Worm (Caenorhabditis elegans): Measurements from ENCODE around the gene B0218.7.

The B0218.7 gene

ce11 chrIV:8138984-8139383 is 26.9 kb downstream of the B0218.7 start, which contains the start of gene pmk-3:
TSS of gene pmk-3 (plus strand) at chrIV:8139219.
- no peak for TF ChIP-seq skn-1 (tag; optimal IDR thresholded peaks at IDR 0.05)
- no peak for TF ChIP-seq F44E2.7 (GFP tag; IDR thresholded peaks at IDR 0.05)
- no peak for TF ChIP-seq ama-1 (optimal IDR thresholded peaks at IDR 0.05)
- TF ChIP-seq pqm-1 (tag; optimal IDR thresholded peaks at IDR 0.05): peak; percentile 36
- no peak for TF ChIP-seq Y105C5A.15 (GFP tag; IDR thresholded peaks at IDR 0.05)
- TF ChIP-seq nhr-28 (tag; optimal IDR thresholded peaks at IDR 0.05): peak; percentile 61
- no peak for TF ChIP-seq egl-27 (tag; optimal IDR thresholded peaks at IDR 0.05)
- peak in 1 of 2 experiments; percentile 17 for TF ChIP-seq daf-16 (GFP tag; optimal IDR thresholded peaks at IDR 0.05)
- TF ChIP-seq daf-16 (tag; optimal IDR thresholded peaks at IDR 0.05): peak; percentile 7
- TF ChIP-seq mep-1 (tag; optimal IDR thresholded peaks at IDR 0.05): peak; percentile 19
- TF ChIP-seq nhr-77 (tag; optimal IDR thresholded peaks at IDR 0.05): no peak
- TF ChIP-seq ceh-28 (tag; optimal IDR thresholded peaks at IDR 0.05): no peak
- TF ChIP-seq daf-12 (tag; optimal IDR thresholded peaks at IDR 0.05): no peak
- no peak for TF ChIP-seq nhr-111 (GFP tag; optimal IDR thresholded peaks at IDR 0.05)
- TF ChIP-seq dve-1 (tag; optimal IDR thresholded peaks at IDR 0.05; ENCODE audit: insufficient read depth): peak; percentile 55
- TF ChIP-seq hlh-11 (tag; optimal IDR thresholded peaks at IDR 0.05): peak; percentile 18
- peak; percentile 15 for TF ChIP-seq mes-2 (tag; optimal IDR thresholded peaks at IDR 0.05; ENCODE audit: poor library complexity, severe bottlenecking)
- TF ChIP-seq ceh-62 (tag; optimal IDR thresholded peaks at IDR 0.05): no peak
- TF ChIP-seq jun-1 (tag; optimal IDR thresholded peaks at IDR 0.05): no peak
- no peak for TF ChIP-seq lir-3 (tag; optimal IDR thresholded peaks at IDR 0.05)
- no peak for TF ChIP-seq lin-1 (GFP tag; IDR thresholded peaks at IDR 0.05)
- TF ChIP-seq F49E8.2 (tag; optimal IDR thresholded peaks at IDR 0.05; ENCODE audit: borderline replicate concordance): no peak

ce11 chrIV:8136548-8136947 is 29.3 kb downstream of the B0218.7 start:
- TF ChIP-seq dmd-9 (GFP tag; IDR thresholded peaks at IDR 0.05) (no peak), R02D3.7 (tag; optimal IDR thresholded peaks at IDR 0.05) (no peak), nhr-41 (GFP tag; IDR thresholded peaks at IDR 0.05) (no peak), Y5F2A.4 (GFP tag; optimal IDR thresholded peaks at IDR 0.05) (no peak), dpl-1 (GFP tag; optimal IDR thresholded peaks at IDR 0.05) (no peak), lin-1 (GFP tag; IDR thresholded peaks at IDR 0.05) (no peak), mxl-2 (GFP tag; conservative IDR thresholded peaks at IDR 0.05) (no peak), zip-11 (GFP tag; IDR thresholded peaks at IDR 0.05) (no peak)

- TF ChIP-seq zag-1 (tag; optimal IDR thresholded peaks at IDR 0.05): no peak
- TF ChIP-seq ceh-62 (tag; optimal IDR thresholded peaks at IDR 0.05): no peak
- no peak for TF ChIP-seq nhr-102 (tag; optimal IDR thresholded peaks at IDR 0.05)
- TF ChIP-seq nhr-41 (GFP tag; IDR thresholded peaks at IDR 0.05): no peak
- no peak for TF ChIP-seq daf-19 (GFP tag; conservative IDR thresholded peaks at IDR 0.05)
- no peak for TF ChIP-seq F44E2.7 (GFP tag; IDR thresholded peaks at IDR 0.05)
- no peak for TF ChIP-seq egl-43 (GFP tag; IDR thresholded peaks at IDR 0.05)
- no peak for TF ChIP-seq mxl-2 (GFP tag; conservative IDR thresholded peaks at IDR 0.05)
- no peak for TF ChIP-seq hmg-1.1 (GFP tag; IDR thresholded peaks at IDR 0.05)
- TF ChIP-seq hlh-11 (tag; optimal IDR thresholded peaks at IDR 0.05): peak; percentile 39
- peak; percentile 32 for TF ChIP-seq nhr-28 (tag; optimal IDR thresholded peaks at IDR 0.05)
- peak; percentile 56 for TF ChIP-seq dpl-1 (GFP tag; optimal IDR thresholded peaks at IDR 0.05)
- peak; percentile 1 for TF ChIP-seq lin-15B (tag; optimal IDR thresholded peaks at IDR 0.05)
- peak; percentile 75 for TF ChIP-seq ama-1 (optimal IDR thresholded peaks at IDR 0.05)
- no peak for TF ChIP-seq lin-1 (GFP tag; IDR thresholded peaks at IDR 0.05)
- TF ChIP-seq dmd-6 (GFP tag; IDR thresholded peaks at IDR 0.05): no peak
- TF ChIP-seq pha-4 (GFP tag; IDR thresholded peaks at IDR 0.05): no peak
- peak; percentile 35 for TF ChIP-seq pha-4 (tag; optimal IDR thresholded peaks at IDR 0.05)
- peak; percentile 29 for TF ChIP-seq rbr-2 (tag; optimal IDR thresholded peaks at IDR 0.05)
- TF ChIP-seq mxl-3 (GFP tag; optimal IDR thresholded peaks at IDR 0.05): peak; percentile 11
- peak; percentile 57 for TF ChIP-seq dve-1 (tag; optimal IDR thresholded peaks at IDR 0.05; ENCODE audit: insufficient read depth)
- no peak for TF ChIP-seq ceh-28 (tag; optimal IDR thresholded peaks at IDR 0.05)
- no peak for TF ChIP-seq aly-2 (tag; optimal IDR thresholded peaks at IDR 0.05)
- TF ChIP-seq unc-130 (GFP tag; optimal IDR thresholded peaks at IDR 0.05): peak; percentile 35
- peak; percentile 91 for TF ChIP-seq lin-38 (GFP tag; IDR thresholded peaks at IDR 0.05)
- no peak for TF ChIP-seq zip-11 (GFP tag; IDR thresholded peaks at IDR 0.05)
- no peak for TF ChIP-seq madf-9 (GFP tag; conservative IDR thresholded peaks at IDR 0.05)
- no peak for TF ChIP-seq nhr-42 (GFP tag; IDR thresholded peaks at IDR 0.05)
- TF ChIP-seq sdz-12 (GFP tag; optimal IDR thresholded peaks at IDR 0.05): no peak
- TF ChIP-seq R02D3.7 (tag; optimal IDR thresholded peaks at IDR 0.05): no peak
- no peak for TF ChIP-seq spr-1 (tag; optimal IDR thresholded peaks at IDR 0.05)
- no peak for TF ChIP-seq lim-7 (GFP tag; IDR thresholded peaks at IDR 0.05)
Observed at ce11 chrIV:8136005-8136512, 29.8 kb downstream of the B0218.7 start, which contains the start of the genes isp-1 and islo-1. TSS of gene isp-1 (minus strand) at chrIV:8136055. TSS of gene islo-1 (plus strand) at chrIV:8136389.
